Fruit fly (Drosophila melanogaster) whole organism, embryonic: Measurements from ENCODE around the gene CG31103.

Source experiments
- Bdp1 ChIP-seq: fragments of 200-800 bp; sonication (Bioruptor generic); optimal IDR thresholded peaks from 3 replicates; lab custom pipeline; 2016; ENCODE audit warnings: missing biosample characterization, missing genetic modification characterization
- Bteb2 ChIP-seq: fragments of 200-800 bp; sonication (Bioruptor generic); optimal IDR thresholded peaks from 2 replicates; lab custom pipeline; 2016; ENCODE audit warnings: missing biosample characterization, missing genetic modification characterization
- CG10209 ChIP-seq: fragments of 200-800 bp; sonication (Bioruptor generic); optimal IDR thresholded peaks from 3 replicates; lab custom pipeline; 2017; ENCODE audit warnings: missing biosample characterization, mild to moderate bottlenecking, missing genetic modification characterization, missing genetic modification reagents
- CG10431 ChIP-seq: fragments of 200-800 bp; sonication (Bioruptor generic); optimal IDR thresholded peaks from 3 replicates; lab custom pipeline; 2018; ENCODE audit warnings: missing biosample characterization, mild to moderate bottlenecking, missing genetic modification characterization
- CG10462 ChIP-seq: fragments of 200-800 bp; sonication (Bioruptor generic); optimal IDR thresholded peaks from 2 replicates; lab custom pipeline; 2016; ENCODE audit warnings: missing biosample characterization, missing genetic modification characterization
- CG11456 ChIP-seq: fragments of 200-800 bp; sonication (Bioruptor generic); IDR thresholded peaks from 3 replicates; pipeline ENCODE4 v1.3.6; 2022; ENCODE audit warnings: missing biosample characterization, missing genetic modification characterization
- CG12299 ChIP-seq: fragments of 200-800 bp; sonication (Bioruptor generic); optimal IDR thresholded peaks from 2 replicates; lab custom pipeline; 2018; ENCODE audit warnings: missing biosample characterization, mild to moderate bottlenecking, missing genetic modification characterization
- CG12391 ChIP-seq: fragments of 200-800 bp; sonication (Bioruptor generic); optimal IDR thresholded peaks from 3 replicates; lab custom pipeline; 2018; ENCODE audit warnings: missing biosample characterization, mild to moderate bottlenecking, missing genetic modification characterization, moderate library complexity
- CG13287 ChIP-seq: fragments of 200-800 bp; sonication (Bioruptor generic); IDR thresholded peaks from 2 replicates; pipeline ENCODE4 v1.3.6; 2022; ENCODE audit warnings: missing biosample characterization, missing genetic modification characterization; ENCODE audit not compliant: partially characterized antibody
- CG14965 ChIP-seq: fragments of 200-800 bp; sonication (Bioruptor generic); optimal IDR thresholded peaks from 2 replicates; lab custom pipeline; 2016; ENCODE audit warnings: missing biosample characterization, missing genetic modification characterization, borderline replicate concordance
- CG15601 ChIP-seq: fragments of 200-800 bp; sonication (Bioruptor generic); optimal IDR thresholded peaks from 3 replicates; lab custom pipeline; 2019; ENCODE audit warnings: missing biosample characterization, mild to moderate bottlenecking, missing genetic modification characterization, moderate library complexity
- CG17829 ChIP-seq: fragments of 200-800 bp; optimal IDR thresholded peaks from 2 replicates; lab custom pipeline; 2019; ENCODE audit warnings: missing biosample characterization, mild to moderate bottlenecking, missing genetic modification characterization, moderate library complexity
- CG2129 ChIP-seq: fragments of 200-800 bp; sonication (Bioruptor generic); IDR thresholded peaks from 2 replicates; pipeline ENCODE4 v1.3.6; 2022; ENCODE audit warnings: missing biosample characterization, missing genetic modification characterization; ENCODE audit not compliant: partially characterized antibody
- CG2199 ChIP-seq: fragments of 200-800 bp; sonication (Bioruptor generic); IDR thresholded peaks from 3 replicates; pipeline ENCODE4 v1.3.6; 2022; ENCODE audit warnings: missing biosample characterization, missing genetic modification characterization
- CG6765 ChIP-seq: fragments of 200-800 bp; sonication (Bioruptor generic); optimal IDR thresholded peaks from 3 replicates; lab custom pipeline; 2017; ENCODE audit warnings: missing biosample characterization, mild to moderate bottlenecking, missing genetic modification characterization
- CG7372 ChIP-seq: fragments of 200-800 bp; sonication (Bioruptor generic); IDR thresholded peaks from 2 replicates; pipeline ENCODE4 v1.3.6; 2022; ENCODE audit warnings: missing biosample characterization, missing genetic modification characterization
- CG8359 ChIP-seq: fragments of 200-800 bp; sonication (Bioruptor generic); optimal IDR thresholded peaks from 2 replicates; lab custom pipeline; 2017; ENCODE audit warnings: missing biosample characterization, mild to moderate bottlenecking, missing genetic modification characterization, borderline replicate concordance
- CG8924 ChIP-seq: fragments of 200-800 bp; optimal IDR thresholded peaks from 3 replicates; lab custom pipeline; 2019; ENCODE audit warnings: missing biosample characterization, mild to moderate bottlenecking, missing genetic modification characterization, moderate library complexity
- CG9797 ChIP-seq: fragments of 200-800 bp; sonication (Bioruptor generic); optimal IDR thresholded peaks from 3 replicates; lab custom pipeline; 2018; ENCODE audit warnings: missing biosample characterization, mild to moderate bottlenecking, missing genetic modification characterization
- CG9932 ChIP-seq: fragments of 200-800 bp; sonication (Bioruptor generic); IDR thresholded peaks from 2 replicates; pipeline ENCODE4 v1.3.6; 2022; ENCODE audit warnings: missing biosample characterization, missing genetic modification characterization
- CHES-1-like ChIP-seq: fragments of 200-800 bp; sonication (Bioruptor generic); optimal IDR thresholded peaks from 2 replicates; lab custom pipeline; 2016; ENCODE audit warnings: missing biosample characterization, missing genetic modification characterization
- Dll ChIP-seq: fragments of 200-800 bp; sonication (Bioruptor generic); IDR thresholded peaks from 4 replicates; pipeline ENCODE4 v1.3.6; 2022; ENCODE audit warnings: missing biosample characterization, missing genetic modification characterization; ENCODE audit not compliant: partially characterized antibody
- Dp ChIP-seq: fragments of 200-800 bp; sonication (Bioruptor generic); optimal IDR thresholded peaks from 2 replicates; lab custom pipeline; 2018; ENCODE audit warnings: missing biosample characterization, mild to moderate bottlenecking, missing genetic modification characterization, moderate library complexity
- Fer2 ChIP-seq: fragments of 200-800 bp; sonication (Bioruptor generic); optimal IDR thresholded peaks from 2 replicates; lab custom pipeline; 2018; ENCODE audit warnings: missing biosample characterization, mild to moderate bottlenecking, missing genetic modification characterization, moderate library complexity
- Hmx ChIP-seq: fragments of 200-800 bp; sonication (Bioruptor generic); optimal IDR thresholded peaks from 2 replicates; lab custom pipeline; 2016; ENCODE audit warnings: missing biosample characterization, missing genetic modification characterization
- Opbp ChIP-seq: fragments of 200-800 bp; sonication (Bioruptor generic); IDR thresholded peaks from 3 replicates; pipeline ENCODE4 v1.3.6; 2022; ENCODE audit warnings: missing biosample characterization, missing genetic modification characterization; ENCODE audit not compliant: partially characterized antibody
- Rfx ChIP-seq: fragments of 200-800 bp; sonication (Bioruptor generic); IDR thresholded peaks from 2 replicates; pipeline ENCODE4 v1.3.6; 2022; ENCODE audit warnings: missing biosample characterization, missing genetic modification characterization
- Stat92E ChIP-seq, 3 experiments: fragments of >200 bp in 2 of 3; fragments of 200-800 bp in 1 of 3; sonication (Bioruptor generic) in 1 of 3; optimal IDR thresholded peaks; 2 replicates each; lab custom pipeline; 2017 to 2019; ENCODE audit warnings: missing biosample characterization in 3 of 3, missing genetic modification characterization in 3 of 3, mild to moderate bottlenecking in 1 of 3, moderate library complexity in 1 of 3
- Trl ChIP-seq, 3 experiments: fragments of >200 bp in 2 of 3; fragments of 200-800 bp in 1 of 3; sonication (Bioruptor generic) in 1 of 3; optimal IDR thresholded peaks; 2 replicates in 1 of 3; 3 replicates in 2 of 3; lab custom pipeline; 2016 to 2017; ENCODE audit warnings: missing biosample characterization in 1 of 3, missing genetic modification characterization in 1 of 3
- Usf ChIP-seq: fragments of 200-800 bp; sonication (Bioruptor generic); optimal IDR thresholded peaks from 2 replicates; lab custom pipeline; 2017; ENCODE audit warnings: missing genotype, missing biosample characterization, missing genetic modification characterization
- Xbp1 ChIP-seq: fragments of 200-800 bp; sonication (Bioruptor generic); optimal IDR thresholded peaks from 3 replicates; lab custom pipeline; 2016; ENCODE audit warnings: missing biosample characterization, mild to moderate bottlenecking, missing genetic modification characterization
- ac ChIP-seq: fragments of 200-800 bp; sonication (Bioruptor generic); optimal IDR thresholded peaks from 3 replicates; lab custom pipeline; 2017; ENCODE audit warnings: missing biosample characterization, mild to moderate bottlenecking, missing genetic modification characterization
- amos ChIP-seq: fragments of 200-800 bp; sonication (Bioruptor generic); IDR thresholded peaks from 2 replicates; pipeline ENCODE4 v1.3.6; 2022; ENCODE audit warnings: missing biosample characterization, missing genetic modification characterization; ENCODE audit not compliant: partially characterized antibody
- ap ChIP-seq: fragments of 200-800 bp; sonication (Bioruptor generic); IDR thresholded peaks from 2 replicates; pipeline ENCODE4 v1.3.6; 2022; ENCODE audit warnings: missing biosample characterization, missing genetic modification characterization
- ase ChIP-seq: fragments of 200-800 bp; sonication (Bioruptor generic); IDR thresholded peaks from 3 replicates; pipeline ENCODE4 v1.3.6; 2022; ENCODE audit warnings: missing biosample characterization, missing genetic modification characterization
- dimm ChIP-seq: fragments of 200-800 bp; sonication (Bioruptor generic); IDR thresholded peaks from 2 replicates; pipeline ENCODE4 v1.3.6; 2022; ENCODE audit warnings: missing biosample characterization, missing genetic modification characterization
- disco-r ChIP-seq: fragments of 200-800 bp; sonication (Bioruptor generic); optimal IDR thresholded peaks from 2 replicates; lab custom pipeline; 2016; ENCODE audit warnings: missing biosample characterization, missing genetic modification characterization
- ken ChIP-seq: fragments of 200-800 bp; sonication (Bioruptor generic); IDR thresholded peaks from 3 replicates; pipeline ENCODE4 v1.3.6; 2022; ENCODE audit warnings: missing biosample characterization, missing genetic modification characterization
- kni ChIP-seq: fragments of 200-800 bp; sonication (Bioruptor generic); optimal IDR thresholded peaks from 3 replicates; lab custom pipeline; 2017; ENCODE audit warnings: mild to moderate bottlenecking, missing biosample characterization, missing genetic modification reagents, missing genetic modification characterization
- lola ChIP-seq, 3 experiments: fragments of >200 bp in 2 of 3; fragments of 200-800 bp in 1 of 3; sonication (Bioruptor generic) in 1 of 3; optimal IDR thresholded peaks; 2 replicates each; lab custom pipeline; 2017 to 2019; ENCODE audit warnings: missing biosample characterization in 3 of 3, missing genetic modification characterization in 3 of 3, mild to moderate bottlenecking in 1 of 3, moderate library complexity in 1 of 3
- maf-S ChIP-seq: fragments of 200-800 bp; sonication (Bioruptor generic); optimal IDR thresholded peaks from 2 replicates; lab custom pipeline; 2016; ENCODE audit warnings: missing biosample characterization, missing genetic modification characterization
- nmo ChIP-seq: fragments of 200-800 bp; sonication (Bioruptor generic); optimal IDR thresholded peaks from 2 replicates; lab custom pipeline; 2018; ENCODE audit warnings: missing biosample characterization, mild to moderate bottlenecking, missing genetic modification characterization, moderate library complexity
- pita ChIP-seq: fragments of 200-800 bp; sonication (Bioruptor generic); optimal IDR thresholded peaks from 2 replicates; lab custom pipeline; 2017; ENCODE audit warnings: missing biosample characterization, mild to moderate bottlenecking, missing genetic modification characterization
- row ChIP-seq: fragments of 200-800 bp; sonication (Bioruptor generic); IDR thresholded peaks from 3 replicates; pipeline ENCODE4 v1.3.6; 2022; ENCODE audit warnings: missing biosample characterization, missing genetic modification characterization
- sens-2 ChIP-seq: fragments of 200-800 bp; sonication (Bioruptor generic); IDR thresholded peaks from 2 replicates; pipeline ENCODE4 v1.3.6; 2022; ENCODE audit warnings: missing biosample characterization, missing genetic modification characterization
- trh ChIP-seq: fragments of 200-800 bp; sonication (Bioruptor generic); optimal IDR thresholded peaks from 2 replicates; lab custom pipeline; 2016; ENCODE audit warnings: missing biosample characterization, missing genetic modification characterization
- wdn ChIP-seq: fragments of 200-800 bp; sonication (Bioruptor generic); IDR thresholded peaks from 2 replicates; pipeline ENCODE4 v1.3.6; 2022; ENCODE audit warnings: missing biosample characterization, missing genetic modification characterization

Gene CG31103

DNA sequence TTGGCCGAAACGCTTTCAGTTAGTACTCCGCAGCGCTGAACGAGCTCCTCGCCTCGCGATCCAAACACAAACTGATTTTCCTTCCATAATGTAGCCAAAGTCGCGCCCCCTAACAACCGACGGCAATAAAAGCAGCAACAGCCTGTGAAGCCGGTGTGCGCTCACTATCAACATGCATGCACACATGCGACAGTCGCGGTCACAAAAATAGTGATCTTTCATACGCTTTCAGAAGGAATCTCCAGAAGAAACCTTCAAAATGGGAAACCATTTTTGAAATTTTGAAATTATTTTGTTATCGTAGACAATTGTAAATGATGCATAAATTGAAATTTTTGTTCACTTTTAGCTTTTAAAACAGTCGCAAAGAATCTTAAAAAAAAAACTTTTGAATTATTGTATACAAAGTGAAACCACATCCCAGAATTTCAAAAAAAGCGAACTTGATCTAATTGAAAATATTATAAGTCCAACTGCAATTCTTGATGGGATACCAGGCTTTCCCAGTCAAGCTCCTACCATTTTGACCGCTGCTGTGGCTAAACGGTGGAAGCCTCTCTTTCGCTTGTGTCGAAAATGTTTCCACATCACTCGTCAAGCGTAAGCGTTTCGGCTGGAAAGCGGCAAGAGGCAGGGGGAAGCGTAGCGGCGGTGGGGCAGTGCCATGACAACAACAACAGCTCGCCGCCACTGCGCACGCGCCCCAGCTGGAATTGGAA is 13.3 kb downstream of the CG31103 start, which contains the start of gene Cad96Cb (continued):
- TF ChIP-seq Dll (GFP tag; lab: Robert Waterston, UW) (0 out of 4 replicates have a peak, but pooled peaks have one; percentile 21), maf-S (GFP tag; lab: Kevin White, UChicago) (peak; percentile 50), CG8359 (GFP tag; lab: Kevin White, UChicago) (peak; percentile 76), row (GFP tag; lab: Robert Waterston, UW) (peak; percentile 66; the same call in 2 of the 3 replicates), kni (GFP tag; lab: Kevin White, UChicago) (peak; percentile 53), CG8924 (tag; lab: Kevin White, UChicago) (peak; percentile 86), nmo (peak; percentile 95), trh (GFP tag; lab: Kevin White, UChicago) (peak; percentile 6), ac (peak; percentile 43), CG2199 (GFP tag; lab: Robert Waterston, UW) (no peak), CG9932 (GFP tag; lab: Robert Waterston, UW) (no peak), ap (peak; percentile 43; the same call in 1 of the 2 replicates), wdn (GFP tag; lab: Robert Waterston, UW) (no peak), lola (GFP tag; optimal IDR thresholded peaks at IDR 0.05; lab: Kevin White, UChicago) (peak in 1 of 3 experiments; percentile 94), Opbp (GFP tag; lab: Robert Waterston, UW) (no peak), Xbp1 (peak; percentile 77), CG2129 (GFP tag; lab: Robert Waterston, UW) (no peak), sens-2 (GFP tag; lab: Robert Waterston, UW) (no peak), CG13287 (no peak), amos (GFP tag; lab: Robert Waterston, UW) (no peak), CG15601 (peak; percentile 88), ase (GFP tag; lab: Robert Waterston, UW) (peak; percentile 35; the same call in 1 of the 3 replicates), CG7372 (GFP tag; lab: Robert Waterston, UW) (peak; percentile 57; the same call in 1 of the 2 replicates), disco-r (GFP tag; lab: Kevin White, UChicago) (peak; percentile 73), Rfx (GFP tag; lab: Robert Waterston, UW) (peak; percentile 12), CHES-1-like (GFP tag; lab: Kevin White, UChicago) (peak; percentile 52), CG14965 (GFP tag; lab: Kevin White, UChicago) (peak; percentile 40), CG6765 (GFP tag; lab: Kevin White, UChicago) (peak; percentile 63), Stat92E (GFP tag; optimal IDR thresholded peaks at IDR 0.05; lab: Kevin White, UChicago) (peak in 1 of 3 experiments; percentile 27), Bteb2 (GFP tag; lab: Kevin White, UChicago) (peak; percentile 78), Dp (GFP tag; lab: Kevin White, UChicago) (no peak), Hmx (GFP tag; lab: Kevin White, UChicago) (peak; percentile 34), CG17829 (tag; lab: Kevin White, UChicago) (peak; percentile 84), CG10209 (GFP tag; lab: Kevin White, UChicago) (peak; percentile 85), CG10431 (peak; percentile 76), ken (GFP tag; lab: Robert Waterston, UW) (peak; percentile 71; the same call in 2 of the 3 replicates), pita (GFP tag; lab: Kevin White, UChicago) (no peak), Trl (optimal IDR thresholded peaks at IDR 0.05; lab: Kevin White, UChicago) (no peak), Trl (GFP tag; optimal IDR thresholded peaks at IDR 0.05; lab: Kevin White, UChicago) (peak; percentile 74), Bdp1 (GFP tag; lab: Kevin White, UChicago) (peak; percentile 58), CG12299 (peak; percentile 8), Fer2 (tag; lab: Kevin White, UChicago) (peak; percentile 25), Usf (peak; percentile 56), CG12391 (tag; lab: Kevin White, UChicago) (peak; percentile 84), CG9797 (GFP tag; lab: Kevin White, UChicago) (no peak), dimm (GFP tag; lab: Robert Waterston, UW) (no peak), CG11456 (no peak), CG10462 (GFP tag; lab: Kevin White, UChicago) (peak; percentile 72)
